Worm (Caenorhabditis elegans) whole organism, L2 larva: ENCODE measurements around the gene grdn-1.

ENCODE experiments used
- C34F6.9 ChIP-seq: fragments of 150-350 bp; optimal IDR thresholded peaks from 2 replicates; lab custom pipeline; 2014; ENCODE audit warnings: missing biosample characterization, missing genetic modification characterization
- F13H6.1 ChIP-seq: sonication (generic microtip); optimal IDR thresholded peaks from 2 replicates; lab custom pipeline; 2016; ENCODE audit warnings: missing genetic modification characterization, missing compliant biosample characterization
- ZK546.5 ChIP-seq: sonication (generic microtip); optimal IDR thresholded peaks from 2 replicates; lab custom pipeline; 2017; ENCODE audit warnings: missing biosample characterization, missing genetic modification characterization
- alr-1 ChIP-seq: fragments of 150-350 bp; optimal IDR thresholded peaks from 2 replicates; lab custom pipeline; 2014; ENCODE audit warnings: missing biosample characterization, missing genetic modification characterization
- aly-2 ChIP-seq: fragments of 150-350 bp; optimal IDR thresholded peaks from 2 replicates; lab custom pipeline; 2014; ENCODE audit warnings: missing biosample characterization, missing genetic modification characterization
- ama-1 ChIP-seq: fragments of 150-350 bp; optimal IDR thresholded peaks from 2 replicates; lab custom pipeline; 2018; ENCODE audit warnings: inconsistent platforms
- ceh-16 ChIP-seq: fragments of 150-350 bp; optimal IDR thresholded peaks from 2 replicates; lab custom pipeline; 2014; ENCODE audit warnings: missing biosample characterization, missing genetic modification characterization
- dmd-4 ChIP-seq: sonication (generic microtip); optimal IDR thresholded peaks from 2 replicates; lab custom pipeline; 2017; ENCODE audit warnings: missing biosample characterization, missing genetic modification characterization
- elt-3 ChIP-seq: sonication (generic microtip); optimal IDR thresholded peaks from 2 replicates; lab custom pipeline; 2017; ENCODE audit warnings: missing biosample characterization, missing genetic modification characterization
- gmeb-1 ChIP-seq: fragments of 150-350 bp; optimal IDR thresholded peaks from 2 replicates; lab custom pipeline; 2014; ENCODE audit warnings: missing biosample characterization, missing genetic modification characterization
- lin-13 ChIP-seq: fragments of 150-350 bp; optimal IDR thresholded peaks from 2 replicates; lab custom pipeline; 2014; ENCODE audit warnings: missing biosample characterization, missing genetic modification reagents, missing genetic modification characterization
- lin-39 ChIP-seq: fragments of 150-350 bp; optimal IDR thresholded peaks from 2 replicates; lab custom pipeline; 2014; ENCODE audit warnings: missing biosample characterization, missing genetic modification reagents, missing genetic modification characterization
- lsy-2 ChIP-seq, 2 experiments: fragments of 150-350 bp in 1 of 2; sonication (generic microtip) in 1 of 2; optimal IDR thresholded peaks; 2 replicates each; lab custom pipeline; 2014 to 2017; ENCODE audit warnings: missing biosample characterization in 2 of 2, missing genetic modification characterization in 2 of 2
- mbf-1 ChIP-seq: sonication (generic microtip); optimal IDR thresholded peaks from 2 replicates; lab custom pipeline; 2017; ENCODE audit warnings: missing biosample characterization, missing genetic modification characterization
- mdl-1 ChIP-seq, 2 experiments: fragments of 150-350 bp in 1 of 2; sonication (generic microtip) in 1 of 2; optimal IDR thresholded peaks; 2 replicates each; lab custom pipeline; 2017; ENCODE audit warnings: missing biosample characterization in 2 of 2, missing genetic modification characterization in 2 of 2
- nhr-10 ChIP-seq: sonication (generic microtip); optimal IDR thresholded peaks from 2 replicates; lab custom pipeline; 2017; ENCODE audit warnings: missing biosample characterization, missing genetic modification characterization
- nhr-11 ChIP-seq: fragments of 150-350 bp; optimal IDR thresholded peaks from 2 replicates; lab custom pipeline; 2014; ENCODE audit warnings: missing biosample characterization, missing genetic modification characterization
- nhr-21 ChIP-seq: fragments of 150-350 bp; optimal IDR thresholded peaks from 2 replicates; lab custom pipeline; 2014; ENCODE audit warnings: missing biosample characterization, missing genetic modification characterization
- nhr-23 ChIP-seq: fragments of 150-350 bp; optimal IDR thresholded peaks from 2 replicates; lab custom pipeline; 2014; ENCODE audit warnings: missing biosample characterization, missing genetic modification reagents, missing genetic modification characterization
- nhr-77 ChIP-seq: fragments of 150-350 bp; optimal IDR thresholded peaks from 2 replicates; lab custom pipeline; 2014; ENCODE audit warnings: missing biosample characterization, missing genetic modification characterization
- peb-1 ChIP-seq: fragments of 150-350 bp; optimal IDR thresholded peaks from 2 replicates; lab custom pipeline; 2014; ENCODE audit warnings: missing biosample characterization, missing genetic modification characterization
- sem-4 ChIP-seq: fragments of 150-350 bp; optimal IDR thresholded peaks from 2 replicates; lab custom pipeline; 2014; ENCODE audit warnings: missing biosample characterization, missing genetic modification reagents, missing genetic modification characterization
- sma-3 ChIP-seq: sonication (generic microtip); optimal IDR thresholded peaks from 2 replicates; lab custom pipeline; 2016; ENCODE audit warnings: missing genetic modification reagents, missing genetic modification characterization, missing compliant biosample characterization
- sma-9 ChIP-seq, 2 experiments: fragments of 150-350 bp in 1 of 2; sonication (generic microtip) in 1 of 2; optimal IDR thresholded peaks; 2 replicates each; lab custom pipeline; 2014 to 2016; ENCODE audit warnings: missing genetic modification characterization in 2 of 2, mild to moderate bottlenecking in 1 of 2, missing biosample characterization in 1 of 2, missing compliant biosample characterization in 1 of 2, missing genetic modification reagents in 1 of 2, moderate library complexity in 1 of 2
- snpc-4 ChIP-seq: fragments of 150-350 bp; optimal IDR thresholded peaks from 2 replicates; lab custom pipeline; 2014; ENCODE audit warnings: missing biosample characterization, missing genetic modification characterization
- unc-39 ChIP-seq: fragments of 150-350 bp; optimal IDR thresholded peaks from 2 replicates; lab custom pipeline; 2014; ENCODE audit warnings: missing biosample characterization, missing genetic modification characterization
- unc-55 ChIP-seq: fragments of 150-350 bp; sonication (generic microtip); optimal IDR thresholded peaks from 3 replicates; lab custom pipeline; 2014; ENCODE audit warnings: missing biosample characterization, missing genetic modification reagents, missing genetic modification characterization
- unc-62 ChIP-seq: fragments of 150-350 bp; optimal IDR thresholded peaks from 2 replicates; lab custom pipeline; 2014; ENCODE audit warnings: missing biosample characterization, missing genetic modification reagents, missing genetic modification characterization
- zag-1 ChIP-seq: fragments of 150-350 bp; optimal IDR thresholded peaks from 2 replicates; lab custom pipeline; 2014; ENCODE audit warnings: missing biosample characterization, missing genetic modification characterization
- ztf-1 ChIP-seq: fragments of 200-800 bp; sonication (Bioruptor generic); conservative IDR thresholded peaks from 2 replicates; pipeline ENCODE4 v1.3.6; 2022; ENCODE audit warnings: missing genetic modification characterization, missing compliant biosample characterization
- ztf-11 ChIP-seq: sonication (generic microtip); optimal IDR thresholded peaks from 2 replicates; lab custom pipeline; 2017; ENCODE audit warnings: missing biosample characterization, missing genetic modification characterization
- ztf-4 ChIP-seq: fragments of 150-350 bp; optimal IDR thresholded peaks from 2 replicates; lab custom pipeline; 2014; ENCODE audit warnings: missing biosample characterization, missing genetic modification characterization

The grdn-1 gene

DNA sequence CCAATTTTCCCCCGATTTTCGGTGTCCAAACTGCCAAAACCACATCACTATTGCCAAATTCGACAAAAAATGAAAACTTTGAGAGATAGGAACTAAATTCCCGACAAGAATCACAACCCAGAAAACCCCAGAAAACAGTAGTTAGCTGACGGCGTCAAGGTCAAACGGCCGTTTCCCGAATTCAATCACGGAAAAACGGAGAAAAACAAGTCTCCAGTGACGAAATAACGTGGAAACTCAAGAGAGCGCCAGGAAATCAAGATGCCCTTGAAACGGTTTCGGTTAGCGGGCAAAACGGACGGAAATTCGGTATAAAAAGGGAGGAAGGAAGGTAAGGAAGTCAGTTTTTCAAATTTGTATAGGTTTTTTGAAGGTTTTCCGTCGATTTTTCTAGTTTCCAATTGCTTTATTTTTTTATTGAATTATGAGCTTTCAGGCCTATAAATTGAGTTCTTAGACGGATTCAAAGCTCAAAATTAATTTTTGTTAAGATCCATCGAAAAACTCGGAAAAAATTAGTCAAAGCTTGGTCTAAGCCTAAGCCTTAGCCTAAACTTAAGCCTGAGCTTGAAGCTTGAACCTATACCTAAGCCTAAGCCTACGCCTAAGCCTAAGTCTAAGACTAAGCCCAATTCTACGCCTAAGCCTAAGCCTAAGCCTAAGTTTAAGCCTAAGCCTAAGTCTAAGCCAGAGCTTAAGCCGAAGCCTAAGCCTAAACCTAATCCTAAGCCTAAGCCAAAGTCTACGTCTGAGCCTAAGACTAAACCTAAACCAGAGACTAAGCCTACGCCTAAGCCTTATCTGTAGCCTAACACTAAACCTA lies 45.2 kb downstream of the grdn-1 start (continued):
- TF ChIP-seq unc-55, result no peak
- no peak for TF ChIP-seq ceh-16
- no peak for TF ChIP-seq unc-39
- TF ChIP-seq elt-3 (tag; lab: Kevin White, UChicago), result no peak
- TF ChIP-seq ztf-1, result no peak
- no peak for TF ChIP-seq lsy-2 (tag; optimal IDR thresholded peaks at IDR 0.05; lab: Kevin White, UChicago)
- no peak for TF ChIP-seq ztf-11 (tag; lab: Kevin White, UChicago)
- TF ChIP-seq sem-4 (tag; lab: Kevin White, UChicago), result no peak
- TF ChIP-seq peb-1 (tag; lab: Kevin White, UChicago), result no peak
- no peak for TF ChIP-seq lin-13 (GFP tag; lab: Kevin White, UChicago)
- TF ChIP-seq sma-9 (GFP tag; optimal IDR thresholded peaks at IDR 0.05; lab: Kevin White, UChicago), result no peak
- no peak for TF ChIP-seq sma-9 (tag; optimal IDR thresholded peaks at IDR 0.05; lab: Kevin White, UChicago)
- TF ChIP-seq mdl-1 (tag; optimal IDR thresholded peaks at IDR 0.05; lab: Kevin White, UChicago), result no peak
- TF ChIP-seq nhr-21 (tag; lab: Kevin White, UChicago), result peak; percentile 6
- TF ChIP-seq ZK546.5 (tag; lab: Kevin White, UChicago), result no peak

DNA sequence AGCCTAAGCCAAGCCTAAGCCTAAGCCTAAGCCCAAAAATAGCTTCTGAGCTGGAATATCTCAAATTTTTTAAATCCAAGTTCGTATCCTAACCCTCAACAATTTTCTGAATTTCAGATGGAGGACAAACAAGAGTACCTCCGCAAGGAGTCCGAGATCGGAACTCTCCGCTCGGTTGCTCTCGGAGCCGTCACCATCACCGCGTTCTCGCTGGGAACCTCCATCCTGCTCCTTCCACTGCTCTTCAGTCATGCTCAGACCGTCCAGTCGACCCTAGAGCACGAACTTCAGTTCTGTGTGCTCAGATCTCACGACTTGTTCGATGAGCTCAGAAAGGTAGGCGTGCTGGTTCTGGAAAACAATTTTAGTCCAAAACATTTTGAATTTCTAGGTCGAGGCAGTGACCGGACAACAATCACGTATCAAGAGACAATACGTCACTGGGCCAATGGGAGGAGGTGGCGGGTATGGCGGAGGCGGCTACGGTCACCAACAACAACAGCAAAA lies 45.9 kb downstream of the grdn-1 start, which contains the start of gene col-42:
Gene col-42 (plus strand): TSS at position 118 of the 507 bp plus-strand sequence.
- TF ChIP-seq ceh-16 (peak; percentile 0), sma-3 (peak; percentile 34), F13H6.1 (tag; lab: Kevin White, UChicago) (no peak)

DNA sequence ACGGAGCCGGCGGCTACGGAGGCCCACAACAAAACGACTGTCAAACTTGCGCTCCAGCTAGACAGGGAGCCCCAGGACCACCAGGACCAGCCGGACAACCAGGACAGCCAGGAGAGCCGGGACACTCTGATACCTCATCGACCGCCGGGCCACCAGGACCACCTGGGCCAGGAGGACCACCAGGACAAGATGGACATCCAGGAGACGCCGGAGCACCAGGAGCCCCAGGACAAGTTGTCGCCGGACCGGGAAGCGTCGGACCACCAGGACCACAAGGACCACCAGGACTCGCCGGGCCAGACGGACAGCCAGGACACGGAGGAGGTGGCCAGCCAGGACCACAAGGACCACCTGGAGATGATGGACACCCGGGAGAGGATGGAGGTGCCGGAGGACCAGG lies 46.5 kb downstream of the grdn-1 start:
- TF ChIP-seq ztf-1 (no peak), sma-9 (GFP tag; optimal IDR thresholded peaks at IDR 0.05; lab: Kevin White, UChicago) (no peak), sma-9 (tag; optimal IDR thresholded peaks at IDR 0.05; lab: Kevin White, UChicago) (no peak), nhr-10 (tag; lab: Kevin White, UChicago) (no peak), lin-39 (tag; lab: Kevin White, UChicago) (no peak), unc-62 (GFP tag; lab: Kevin White, UChicago) (no peak), ceh-16 (no peak)

DNA sequence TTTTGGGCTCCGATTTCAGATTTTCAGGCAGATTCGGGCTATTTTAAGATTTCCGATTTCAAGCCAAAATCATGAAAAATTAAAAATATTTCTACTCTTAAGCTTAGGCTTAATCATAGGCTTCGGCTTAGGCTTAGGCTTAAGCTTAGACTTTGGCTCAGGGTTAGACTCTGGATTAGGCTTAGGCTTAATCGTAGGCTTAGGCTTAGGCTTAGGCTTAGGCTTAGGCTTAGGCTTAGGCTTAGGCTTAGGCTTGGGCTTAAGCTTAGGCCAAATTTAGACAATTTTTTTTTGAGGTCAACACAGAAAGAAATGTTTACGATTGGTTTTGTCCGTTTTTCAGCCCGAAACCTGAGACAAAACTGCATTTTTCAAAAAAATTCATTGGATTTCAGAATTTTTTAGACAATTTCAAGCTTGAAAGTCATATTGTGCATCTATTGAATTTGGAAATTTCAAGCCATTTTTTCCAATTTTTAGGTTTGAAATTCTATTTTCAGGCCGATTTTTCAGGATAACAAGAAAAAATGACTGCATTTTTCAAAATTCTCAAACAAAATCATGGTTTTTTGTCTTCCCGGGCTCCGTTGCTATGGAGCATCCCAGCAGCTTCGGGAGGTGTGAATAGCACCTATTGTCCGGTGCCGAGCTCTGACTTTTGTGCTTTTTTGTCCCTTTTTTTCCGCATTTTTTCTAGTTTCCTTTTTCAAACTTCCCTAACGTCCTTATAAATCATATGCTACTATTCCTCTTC lies 47.2 kb downstream of the grdn-1 start, which contains the start of gene egas-1:
Gene egas-1 (plus strand): TSS at position 704 of the 754 bp plus-strand sequence.
- TF ChIP-seq lsy-2 (tag; optimal IDR thresholded peaks at IDR 0.05; lab: Kevin White, UChicago), result peak in 1 of 2 experiments; percentile 1
- TF ChIP-seq lin-13 (GFP tag; lab: Kevin White, UChicago), result peak; percentile 23
- no peak for TF ChIP-seq aly-2 (tag; lab: Kevin White, UChicago)
- no peak for TF ChIP-seq sma-9 (GFP tag; optimal IDR thresholded peaks at IDR 0.05; lab: Kevin White, UChicago)
- no peak for TF ChIP-seq sma-9 (tag; optimal IDR thresholded peaks at IDR 0.05; lab: Kevin White, UChicago)
- peak; percentile 50 for TF ChIP-seq nhr-21 (tag; lab: Kevin White, UChicago)
- peak; percentile 14 for TF ChIP-seq ztf-4 (tag; lab: Kevin White, UChicago)
- peak; percentile 58 for TF ChIP-seq sma-3
- no peak for TF ChIP-seq peb-1 (tag; lab: Kevin White, UChicago)
- peak; percentile 83 for TF ChIP-seq ama-1 (lab: Kevin White, UChicago)

DNA sequence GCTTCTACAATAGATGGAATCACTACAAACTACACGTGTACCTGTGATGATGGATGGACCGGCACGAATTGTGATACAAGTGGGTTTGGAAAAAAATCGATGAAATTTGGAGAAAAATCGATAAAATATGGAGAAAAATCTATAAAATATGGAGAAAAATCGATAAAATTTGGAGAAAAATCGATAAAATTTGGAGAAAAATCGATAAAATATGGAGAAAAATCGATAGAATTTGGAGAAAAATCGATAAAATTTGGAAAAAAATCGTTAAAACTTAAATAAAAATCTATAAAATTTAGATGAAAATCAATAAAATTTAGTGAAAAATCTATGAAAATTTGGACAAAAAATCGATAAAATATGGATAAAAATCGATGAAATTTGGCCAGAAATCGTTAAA lies 51.7 kb downstream of the grdn-1 start:
- TF ChIP-seq lin-13 (GFP tag; lab: Kevin White, UChicago) (no peak), ztf-4 (tag; lab: Kevin White, UChicago) (no peak), sma-3 (no peak), nhr-23 (tag; lab: Kevin White, UChicago) (no peak), unc-39 (no peak), nhr-11 (no peak), alr-1 (no peak), gmeb-1 (tag; lab: Kevin White, UChicago) (no peak), unc-55 (no peak), nhr-77 (tag; lab: Kevin White, UChicago) (no peak), zag-1 (tag; lab: Kevin White, UChicago) (no peak), dmd-4 (tag; lab: Kevin White, UChicago) (no peak), nhr-10 (tag; lab: Kevin White, UChicago) (no peak), mbf-1 (no peak), ZK546.5 (tag; lab: Kevin White, UChicago) (no peak), C34F6.9 (tag; lab: Kevin White, UChicago) (no peak), snpc-4 (tag; lab: Kevin White, UChicago) (no peak)
